Worm (Caenorhabditis elegans): ENCODE measurements around the gene ttbk-6.

DNA sequence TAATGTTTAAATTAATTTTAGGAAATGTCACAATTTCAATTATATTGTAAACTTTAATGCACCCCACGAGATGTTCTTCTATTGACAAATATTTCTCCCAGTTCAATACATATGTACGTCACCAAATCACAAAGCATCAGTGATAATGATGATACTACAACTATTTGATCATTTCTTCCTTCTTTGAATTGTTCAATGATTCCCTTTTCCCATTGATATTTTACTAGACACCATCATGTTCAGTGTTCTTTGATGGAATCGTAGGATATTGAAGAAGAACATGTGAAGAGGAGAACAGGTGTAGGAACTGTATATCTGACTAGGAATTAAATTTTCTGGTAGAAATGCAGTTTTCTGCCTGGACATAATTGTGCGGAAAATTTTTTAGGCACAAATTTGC lies 15.0 kb downstream of the ttbk-6 start:
- TF ChIP-seq ceh-14 (tag; optimal IDR thresholded peaks at IDR 0.05) (no peak), dve-1 (tag; optimal IDR thresholded peaks at IDR 0.05) (no peak), ceh-22 (tag; optimal IDR thresholded peaks at IDR 0.05) (no peak), F13H6.1 (tag; optimal IDR thresholded peaks at IDR 0.05) (no peak), unc-55 (GFP tag; optimal IDR thresholded peaks at IDR 0.05) (no peak), nhr-11 (tag; optimal IDR thresholded peaks at IDR 0.05) (no peak), K09A11.1 (tag; optimal IDR thresholded peaks at IDR 0.05; ENCODE audit: insufficient read depth) (no peak), fax-1 (tag; optimal IDR thresholded peaks at IDR 0.05) (no peak), lin-11 (tag; optimal IDR thresholded peaks at IDR 0.05) (no peak), ceh-6 (GFP tag; optimal IDR thresholded peaks at IDR 0.05) (no peak)
